Fruit fly (Drosophila melanogaster) whole organism, adult: Measurements from ENCODE around the gene Msr-110.

Source experiments
- CG11617 ChIP-seq: fragments of 200-800 bp; sonication (Bioruptor generic); optimal IDR thresholded peaks from 2 replicates; lab custom pipeline; 2017; ENCODE audit warnings: mild to moderate bottlenecking, missing biosample characterization, missing genetic modification reagents, missing genetic modification characterization
- CG1620 ChIP-seq: fragments of 200-800 bp; sonication (Bioruptor generic); optimal IDR thresholded peaks from 2 replicates; lab custom pipeline; 2016; ENCODE audit warnings: missing biosample characterization, missing genetic modification characterization
- CG5204 ChIP-seq: fragments of 200-800 bp; sonication (Bioruptor generic); optimal IDR thresholded peaks from 2 replicates; lab custom pipeline; 2016; ENCODE audit warnings: missing biosample characterization, missing genetic modification characterization
- CG7101 ChIP-seq: fragments of 200-800 bp; sonication (Bioruptor generic); optimal IDR thresholded peaks from 2 replicates; lab custom pipeline; 2018; ENCODE audit warnings: missing biosample characterization, mild to moderate bottlenecking, missing genetic modification characterization, moderate library complexity
- bab1 ChIP-seq: fragments of 200-800 bp; sonication (Bioruptor generic); optimal IDR thresholded peaks from 3 replicates; lab custom pipeline; 2019; ENCODE audit warnings: missing biosample characterization, mild to moderate bottlenecking, missing genetic modification characterization, moderate library complexity
- cic ChIP-seq: fragments of 200-800 bp; sonication (Bioruptor generic); optimal IDR thresholded peaks from 2 replicates; lab custom pipeline; 2017; ENCODE audit warnings: missing biosample characterization, mild to moderate bottlenecking, missing genetic modification characterization, moderate library complexity
- ovo ChIP-seq: fragments of 200-800 bp; sonication (Bioruptor generic); optimal IDR thresholded peaks from 2 replicates; lab custom pipeline; 2016; ENCODE audit warnings: missing biosample characterization, missing genetic modification characterization
- tj ChIP-seq: fragments of 200-800 bp; sonication (Bioruptor generic); optimal IDR thresholded peaks from 3 replicates; lab custom pipeline; 2017; ENCODE audit warnings: missing biosample characterization, mild to moderate bottlenecking, missing genetic modification characterization, moderate library complexity
- toe ChIP-seq: fragments of 200-800 bp; sonication (Bioruptor generic); optimal IDR thresholded peaks from 2 replicates; lab custom pipeline; 2016; ENCODE audit warnings: missing biosample characterization, missing genetic modification characterization

- TF ChIP-seq CG11617 (GFP tag; lab: Kevin White, UChicago) (no peak), CG7101 (tag; lab: Kevin White, UChicago) (no peak), bab1 (GFP tag; lab: Kevin White, UChicago) (no peak), tj (no peak), toe (no peak), CG1620 (GFP tag; lab: Kevin White, UChicago) (no peak), cic (GFP tag; lab: Kevin White, UChicago) (no peak), CG5204 (GFP tag; lab: Kevin White, UChicago) (no peak), ovo (GFP tag; lab: Kevin White, UChicago) (no peak)
Measured at dm6 chr3L:5535659-5536058, 41.5 kb downstream of the Msr-110 start, which contains the start of gene CG13285.
